Fruit fly (Drosophila melanogaster): ENCODE results near the gene CG12171.

- no peak for TF ChIP-seq pan (optimal IDR thresholded peaks at IDR 0.05)
- no peak for TF ChIP-seq fru (GFP tag; optimal IDR thresholded peaks at IDR 0.05)
- TF ChIP-seq dl (GFP tag; optimal IDR thresholded peaks at IDR 0.05; ENCODE audit: insufficient read depth in 1 of 2, partially characterized antibody in 2 of 2), result no peak
Observed at dm6 chr3R:5635524-5635923, 2.1 kb downstream of the CG12171 start, which contains the start of gene CG31546.
